Worm (Caenorhabditis elegans): ENCODE data around the gene K07C5.13.

K07C5.13 gene

ce11 chrV:10355773-10356335 is 14.0 kb downstream of the K07C5.13 start, which contains the start of gene sluh-7 (continued):
- TF ChIP-seq ceh-9 (tag; optimal IDR thresholded peaks at IDR 0.05) (no peak), pha-4 (tag; optimal IDR thresholded peaks at IDR 0.05) (peak; percentile 92), skn-1 (tag; optimal IDR thresholded peaks at IDR 0.05) (no peak), lin-15B (tag; optimal IDR thresholded peaks at IDR 0.05) (peak; percentile 90), nhr-43 (tag; optimal IDR thresholded peaks at IDR 0.05; ENCODE audit: poor library complexity, severe bottlenecking) (peak; percentile 92), sea-2 (GFP tag; optimal IDR thresholded peaks at IDR 0.05) (no peak), zag-1 (tag; optimal IDR thresholded peaks at IDR 0.05) (no peak), fkh-2 (tag; optimal IDR thresholded peaks at IDR 0.05) (no peak), ztf-11 (tag; optimal IDR thresholded peaks at IDR 0.05) (no peak)

- TF ChIP-seq egl-5 (tag; optimal IDR thresholded peaks at IDR 0.05) (no peak), lin-15B (tag; optimal IDR thresholded peaks at IDR 0.05) (no peak), elt-2 (tag; optimal IDR thresholded peaks at IDR 0.05) (peak; percentile 53), lin-39 (tag; optimal IDR thresholded peaks at IDR 0.05) (no peak), ceh-82 (tag; optimal IDR thresholded peaks at IDR 0.05) (no peak), pqm-1 (tag; optimal IDR thresholded peaks at IDR 0.05) (peak; percentile 20), eor-1 (tag; optimal IDR thresholded peaks at IDR 0.05) (no peak)
Observed at ce11 chrV:10357467-10357953, 15.7 kb downstream of the K07C5.13 start, which contains the start of gene ceeh-2. Gene ceeh-2, minus strand, starts transcription at chrV:10357903.

ce11 chrV:10358238-10358637 is 16.4 kb downstream of the K07C5.13 start, which contains the start of gene ttll-15:
Gene ttll-15, plus strand, starts transcription at chrV:10358538.
- TF ChIP-seq nhr-67 (tag; optimal IDR thresholded peaks at IDR 0.05) (no peak), mdl-1 (tag; optimal IDR thresholded peaks at IDR 0.05) (no peak), mml-1 (tag; optimal IDR thresholded peaks at IDR 0.05) (no peak), snpc-4 (tag; optimal IDR thresholded peaks at IDR 0.05) (no peak), nhr-11 (tag; optimal IDR thresholded peaks at IDR 0.05) (no peak), jun-1 (tag; optimal IDR thresholded peaks at IDR 0.05) (no peak), lin-15B (tag; optimal IDR thresholded peaks at IDR 0.05) (no peak), nhr-12 (tag; optimal IDR thresholded peaks at IDR 0.05) (no peak), fkh-10 (GFP tag; optimal IDR thresholded peaks at IDR 0.05) (no peak), nhr-237 (tag; optimal IDR thresholded peaks at IDR 0.05) (no peak), egl-27 (tag; optimal IDR thresholded peaks at IDR 0.05) (no peak), elt-3 (tag; optimal IDR thresholded peaks at IDR 0.05) (no peak), nhr-76 (tag; optimal IDR thresholded peaks at IDR 0.05) (no peak), nhr-23 (tag; optimal IDR thresholded peaks at IDR 0.05) (no peak)

DNA sequence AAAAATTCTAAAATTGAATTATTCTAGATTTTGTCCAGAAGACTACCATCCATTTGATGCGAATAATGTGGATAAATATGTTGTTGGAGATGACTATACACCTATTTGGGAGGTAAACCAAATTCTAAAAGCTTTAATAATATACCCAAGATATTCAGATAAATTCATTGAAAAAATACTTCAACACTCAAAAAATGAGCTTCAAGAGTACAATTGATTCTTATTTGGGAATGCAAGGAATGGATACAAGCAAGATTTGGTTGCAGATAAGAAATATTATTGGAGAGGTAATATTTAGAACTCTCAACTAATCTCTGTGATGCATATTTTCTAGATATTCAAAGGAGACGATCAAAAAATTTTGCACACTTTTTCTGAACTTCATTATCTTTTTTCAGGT is 18.3 kb downstream of the K07C5.13 start:
- TF ChIP-seq egl-5 (tag; optimal IDR thresholded peaks at IDR 0.05) (no peak), ceh-16 (tag; optimal IDR thresholded peaks at IDR 0.05) (no peak), nhr-12 (tag; optimal IDR thresholded peaks at IDR 0.05) (no peak), ceh-82 (tag; optimal IDR thresholded peaks at IDR 0.05) (no peak), skn-1 (tag; optimal IDR thresholded peaks at IDR 0.05) (no peak), lin-15B (tag; optimal IDR thresholded peaks at IDR 0.05) (no peak), fkh-2 (tag; optimal IDR thresholded peaks at IDR 0.05) (no peak), pha-4 (tag; optimal IDR thresholded peaks at IDR 0.05) (no peak), hmg-11 (tag; optimal IDR thresholded peaks at IDR 0.05) (no peak), elt-1 (tag; optimal IDR thresholded peaks at IDR 0.05) (no peak), R02D3.7 (tag; optimal IDR thresholded peaks at IDR 0.05) (no peak), nhr-25 (tag; optimal IDR thresholded peaks at IDR 0.05) (no peak), nhr-23 (tag; optimal IDR thresholded peaks at IDR 0.05) (no peak), ZK546.5 (tag; optimal IDR thresholded peaks at IDR 0.05) (no peak), snpc-4 (tag; optimal IDR thresholded peaks at IDR 0.05) (no peak)

DNA sequence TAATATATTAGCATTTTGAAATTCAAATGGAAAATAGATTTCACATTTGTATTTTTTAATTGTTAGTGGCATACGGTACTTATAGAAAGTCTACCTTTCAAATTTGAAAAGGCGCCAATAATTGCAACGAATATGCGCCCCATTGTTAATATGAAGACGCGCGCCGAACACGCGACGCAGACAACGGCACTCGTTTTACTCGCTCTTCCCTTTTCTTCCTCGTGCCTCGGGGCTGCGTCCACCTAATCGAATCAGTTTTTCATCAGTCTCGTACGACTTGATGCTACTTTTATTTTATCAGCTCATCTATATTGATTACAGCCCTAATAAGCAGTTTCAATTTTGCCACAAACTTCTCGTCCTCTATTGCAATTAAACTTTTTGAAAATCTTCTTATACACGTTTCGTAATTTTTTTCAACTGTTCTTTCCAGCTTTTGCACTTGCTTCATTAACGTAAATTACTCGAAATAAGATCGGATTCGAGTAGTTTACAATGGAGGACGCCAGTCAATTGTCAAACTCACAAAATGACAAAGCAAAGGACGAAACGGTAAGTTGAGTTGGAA is 20.1 kb downstream of the K07C5.13 start, which contains the start of gene cash-1:
cash-1 (plus strand) TSS at position 432 of the 568 bp plus-strand sequence.
- TF ChIP-seq zag-1 (tag; optimal IDR thresholded peaks at IDR 0.05) (no peak), elt-3 (tag; optimal IDR thresholded peaks at IDR 0.05) (no peak), mml-1 (tag; optimal IDR thresholded peaks at IDR 0.05) (no peak), nhr-25 (tag; optimal IDR thresholded peaks at IDR 0.05) (peak; percentile 75), snpc-4 (tag; optimal IDR thresholded peaks at IDR 0.05) (peak; percentile 66), nhr-11 (tag; optimal IDR thresholded peaks at IDR 0.05) (no peak), tbx-2 (tag; optimal IDR thresholded peaks at IDR 0.05) (no peak), nhr-237 (tag; optimal IDR thresholded peaks at IDR 0.05) (no peak), ceh-28 (tag; optimal IDR thresholded peaks at IDR 0.05) (peak; percentile 9), nhr-12 (tag; optimal IDR thresholded peaks at IDR 0.05) (no peak), nhr-77 (tag; optimal IDR thresholded peaks at IDR 0.05) (no peak), fkh-2 (tag; optimal IDR thresholded peaks at IDR 0.05) (no peak), nhr-67 (tag; optimal IDR thresholded peaks at IDR 0.05) (no peak), lin-39 (tag; optimal IDR thresholded peaks at IDR 0.05) (peak; percentile 80), ama-1 (optimal IDR thresholded peaks at IDR 0.05) (no peak), nhr-23 (tag; optimal IDR thresholded peaks at IDR 0.05) (peak; percentile 66), nhr-43 (tag; optimal IDR thresholded peaks at IDR 0.05; ENCODE audit: poor library complexity, severe bottlenecking) (no peak), egl-27 (tag; optimal IDR thresholded peaks at IDR 0.05) (no peak), ceh-9 (tag; optimal IDR thresholded peaks at IDR 0.05) (no peak), ZK546.5 (tag; optimal IDR thresholded peaks at IDR 0.05) (no peak), eor-1 (tag; optimal IDR thresholded peaks at IDR 0.05) (no peak), nhr-28 (tag; optimal IDR thresholded peaks at IDR 0.05) (no peak), aly-2 (tag; optimal IDR thresholded peaks at IDR 0.05) (no peak), pha-4 (tag; optimal IDR thresholded peaks at IDR 0.05) (peak; percentile 87), fos-1 (tag; optimal IDR thresholded peaks at IDR 0.05) (no peak), elt-1 (tag; optimal IDR thresholded peaks at IDR 0.05) (no peak), jun-1 (tag; optimal IDR thresholded peaks at IDR 0.05) (no peak)
